Worm (Caenorhabditis elegans) whole organism, young adult: ENCODE data around the gene C01G5.7.

ENCODE experiments used
- B0019.2 ChIP-seq: fragments of 200-800 bp; sonication (Bioruptor generic); conservative IDR thresholded peaks from 2 replicates; pipeline ENCODE4 v1.3.6; 2022; ENCODE audit warnings: missing genetic modification reagents, missing genetic modification characterization, missing compliant biosample characterization
- B0336.3 ChIP-seq: fragments of 200-800 bp; sonication (Bioruptor generic); IDR thresholded peaks from 2 replicates; pipeline ENCODE4 v1.3.6; 2022; ENCODE audit warnings: missing genetic modification characterization, missing compliant biosample characterization
- D2030.7 ChIP-seq: fragments of 200-800 bp; sonication (Bioruptor generic); IDR thresholded peaks from 2 replicates; pipeline ENCODE4 v1.3.6; 2022; ENCODE audit warnings: missing genetic modification reagents, missing genetic modification characterization, missing compliant biosample characterization
- F33H1.4 ChIP-seq: fragments of 200-800 bp; sonication (Bioruptor generic); IDR thresholded peaks from 2 replicates; pipeline ENCODE4 v1.3.6; 2022; ENCODE audit warnings: missing genetic modification reagents, missing genetic modification characterization, missing compliant biosample characterization
- F49E8.2 ChIP-seq: sonication (generic microtip); optimal IDR thresholded peaks from 3 replicates; lab custom pipeline; 2017; ENCODE audit warnings: missing genetic modification characterization, mild to moderate bottlenecking, missing compliant biosample characterization, antibody characterized with exemption, moderate library complexity; ENCODE audit not compliant: insufficient read depth
- F52B5.7 ChIP-seq: sonication (generic microtip); optimal IDR thresholded peaks from 2 replicates; lab custom pipeline; 2016; ENCODE audit warnings: mild to moderate bottlenecking, missing genetic modification characterization, missing compliant biosample characterization
- F55B11.4 ChIP-seq: sonication (generic microtip); optimal IDR thresholded peaks from 2 replicates; lab custom pipeline; 2016; ENCODE audit warnings: missing compliant biosample characterization, missing genetic modification characterization, borderline replicate concordance; ENCODE audit not compliant: insufficient read depth
- Y53F4B.3 ChIP-seq: fragments of 200-800 bp; sonication (Bioruptor generic); IDR thresholded peaks from 2 replicates; pipeline ENCODE4 v1.3.6; 2022; ENCODE audit warnings: missing genetic modification reagents, missing genetic modification characterization, missing compliant biosample characterization
- Y67H2A.10 ChIP-seq: fragments of 200-800 bp; sonication (Bioruptor generic); conservative IDR thresholded peaks from 2 replicates; pipeline ENCODE4 v1.3.6; 2022; ENCODE audit warnings: missing genetic modification reagents, missing genetic modification characterization, missing compliant biosample characterization
- ama-1 ChIP-seq, 3 experiments: fragments of 150-350 bp in 1 of 3; sonication (generic microtip) in 2 of 3; optimal IDR thresholded peaks; 2 replicates each; lab custom pipeline; 2014 to 2018; ENCODE audit warnings: missing biosample characterization in 2 of 3, missing genetic modification characterization in 2 of 3, missing genetic modification reagents in 2 of 3
- aptf-2 ChIP-seq: fragments of 200-800 bp; sonication (Bioruptor generic); conservative IDR thresholded peaks from 2 replicates; pipeline ENCODE4 v1.3.6; 2022; ENCODE audit warnings: missing genetic modification reagents, missing genetic modification characterization, missing compliant biosample characterization
- attf-3 ChIP-seq: fragments of 200-800 bp; sonication (Bioruptor generic); conservative IDR thresholded peaks from 2 replicates; pipeline ENCODE4 v1.3.6; 2022; ENCODE audit warnings: missing genetic modification reagents, missing genetic modification characterization, missing compliant biosample characterization
- attf-6 ChIP-seq: fragments of 200-800 bp; sonication (Bioruptor generic); IDR thresholded peaks from 2 replicates; pipeline ENCODE4 v1.3.6; 2022; ENCODE audit warnings: missing genetic modification reagents, missing genetic modification characterization, missing compliant biosample characterization
- cebp-1 ChIP-seq, 2 experiments: fragments of 200-800 bp in 1 of 2; sonication (Bioruptor generic) in 1 of 2; sonication (generic microtip) in 1 of 2; IDR thresholded peaks in 1 of 2; optimal IDR thresholded peaks in 1 of 2; 2 replicates each; pipeline versions ENCODE4 v1.3.6 to Lab custom; 2017 to 2022; ENCODE audit warnings: missing compliant biosample characterization in 2 of 2, missing genetic modification characterization in 2 of 2, mild to moderate bottlenecking in 1 of 2, missing genetic modification reagents in 1 of 2, moderate library complexity in 1 of 2
- cebp-2 ChIP-seq: fragments of 200-800 bp; sonication (Bioruptor generic); IDR thresholded peaks from 2 replicates; pipeline ENCODE4 v1.3.6; 2022; ENCODE audit warnings: missing genetic modification characterization, missing compliant biosample characterization
- ceh-100 ChIP-seq: fragments of 200-800 bp; sonication (Bioruptor generic); IDR thresholded peaks from 2 replicates; pipeline ENCODE4 v1.3.6; 2022; ENCODE audit warnings: missing genetic modification reagents, missing genetic modification characterization, missing compliant biosample characterization
- ceh-58 ChIP-seq: fragments of 200-800 bp; sonication (Bioruptor generic); IDR thresholded peaks from 2 replicates; pipeline ENCODE4 v1.3.6; 2022; ENCODE audit warnings: missing genetic modification characterization, missing compliant biosample characterization
- die-1 ChIP-seq: sonication (generic microtip); optimal IDR thresholded peaks from 2 replicates; lab custom pipeline; 2016; ENCODE audit warnings: missing genotype, mild to moderate bottlenecking, missing genetic modification characterization, missing compliant biosample characterization
- dpff-1 ChIP-seq: sonication (generic microtip); optimal IDR thresholded peaks from 2 replicates; lab custom pipeline; 2017; ENCODE audit warnings: mild to moderate bottlenecking, missing genetic modification characterization, missing compliant biosample characterization
- efl-1 ChIP-seq: fragments of 150-350 bp; optimal IDR thresholded peaks from 2 replicates; lab custom pipeline; 2014; ENCODE audit warnings: missing biosample characterization, missing genetic modification reagents, missing genetic modification characterization
- egl-44 ChIP-seq: fragments of 200-800 bp; sonication (Bioruptor generic); IDR thresholded peaks from 2 replicates; pipeline ENCODE4 v1.3.6; 2022; ENCODE audit warnings: missing genetic modification reagents, missing genetic modification characterization, missing compliant biosample characterization
- ekl-4 ChIP-seq: fragments of 200-800 bp; sonication (Bioruptor generic); IDR thresholded peaks from 2 replicates; pipeline ENCODE4 v1.3.6; 2022; ENCODE audit warnings: missing genetic modification reagents, missing genetic modification characterization, missing compliant biosample characterization
- him-1 ChIP-seq: sonication (generic microtip); optimal IDR thresholded peaks from 2 replicates; lab custom pipeline; 2016; ENCODE audit warnings: missing genotype, missing genetic modification reagents, missing genetic modification characterization, missing compliant biosample characterization
- hlh-26 ChIP-seq: fragments of 200-800 bp; sonication (Bioruptor generic); conservative IDR thresholded peaks from 2 replicates; pipeline ENCODE4 v1.3.6; 2022; ENCODE audit warnings: missing genetic modification reagents, missing genetic modification characterization, missing compliant biosample characterization
- hmg-1.2 ChIP-seq: fragments of 200-800 bp; sonication (Bioruptor generic); IDR thresholded peaks from 2 replicates; pipeline ENCODE4 v1.3.6; 2022; ENCODE audit warnings: missing genetic modification reagents, missing genetic modification characterization, missing compliant biosample characterization
- hmg-20 ChIP-seq: fragments of 200-800 bp; sonication (Bioruptor generic); IDR thresholded peaks from 2 replicates; pipeline ENCODE4 v1.3.6; 2022; ENCODE audit warnings: missing genetic modification reagents, missing genetic modification characterization, missing compliant biosample characterization
- hrde-1 ChIP-seq: sonication (generic microtip); optimal IDR thresholded peaks from 2 replicates; lab custom pipeline; 2016; ENCODE audit warnings: missing genetic modification characterization, mild to moderate bottlenecking, missing compliant biosample characterization, moderate library complexity, missing genotype, missing genetic modification reagents, borderline replicate concordance
- hsf-1 ChIP-seq: fragments of 200-800 bp; sonication (Bioruptor generic); IDR thresholded peaks from 2 replicates; pipeline ENCODE4 v1.3.6; 2022; ENCODE audit warnings: missing genetic modification reagents, missing genetic modification characterization, missing compliant biosample characterization
- let-526 ChIP-seq: fragments of 200-800 bp; sonication (Bioruptor generic); IDR thresholded peaks from 2 replicates; pipeline ENCODE4 v1.3.6; 2022; ENCODE audit warnings: missing genetic modification reagents, missing genetic modification characterization, missing compliant biosample characterization
- lsl-1 ChIP-seq: fragments of 200-800 bp; sonication (Bioruptor generic); optimal IDR thresholded peaks from 2 replicates; lab custom pipeline; 2018; ENCODE audit warnings: mild to moderate bottlenecking, missing genetic modification characterization, moderate library complexity, missing compliant biosample characterization
- madf-3 ChIP-seq: fragments of 200-800 bp; sonication (Bioruptor generic); IDR thresholded peaks from 2 replicates; pipeline ENCODE4 v1.3.6; 2022; ENCODE audit warnings: missing genetic modification reagents, missing genetic modification characterization, missing compliant biosample characterization
- madf-6 ChIP-seq: fragments of 200-800 bp; sonication (Bioruptor generic); IDR thresholded peaks from 2 replicates; pipeline ENCODE4 v1.3.6; 2022; ENCODE audit warnings: missing genetic modification reagents, missing genetic modification characterization, missing compliant biosample characterization
- nfya-2 ChIP-seq: fragments of 200-800 bp; sonication (Bioruptor generic); IDR thresholded peaks from 2 replicates; pipeline ENCODE4 v1.3.6; 2022; ENCODE audit warnings: missing genetic modification reagents, missing genetic modification characterization, missing compliant biosample characterization
- nhr-80 ChIP-seq: sonication (generic microtip); optimal IDR thresholded peaks from 2 replicates; lab custom pipeline; 2016; ENCODE audit warnings: missing genetic modification characterization, missing compliant biosample characterization
- pbrm-1 ChIP-seq: fragments of 200-800 bp; sonication (Bioruptor generic); IDR thresholded peaks from 2 replicates; pipeline ENCODE4 v1.3.6; 2022; ENCODE audit warnings: missing genetic modification reagents, missing genetic modification characterization, missing compliant biosample characterization
- pha-4 ChIP-seq: fragments of 150-350 bp; sonication (generic microtip); optimal IDR thresholded peaks from 2 replicates; lab custom pipeline; 2014; ENCODE audit warnings: missing biosample characterization, missing genetic modification reagents, missing genetic modification characterization
- rcor-1 ChIP-seq: fragments of 200-800 bp; sonication (Bioruptor generic); IDR thresholded peaks from 2 replicates; pipeline ENCODE4 v1.3.6; 2022; ENCODE audit warnings: missing genetic modification reagents, missing genetic modification characterization, missing compliant biosample characterization
- rec-8 ChIP-seq, 2 experiments: sonication (generic microtip); optimal IDR thresholded peaks; 2 replicates each; lab custom pipeline; 2016; ENCODE audit warnings: mild to moderate bottlenecking in 2 of 2, missing genetic modification characterization in 2 of 2, missing genetic modification reagents in 2 of 2, missing genotype in 2 of 2, missing biosample characterization in 1 of 2, missing compliant biosample characterization in 1 of 2, moderate library complexity in 1 of 2
- snpc-1.1 ChIP-seq: sonication (generic microtip); optimal IDR thresholded peaks from 2 replicates; lab custom pipeline; 2017; ENCODE audit warnings: missing genetic modification characterization, mild to moderate bottlenecking, missing compliant biosample characterization, antibody characterized with exemption, moderate library complexity, missing genotype, missing genetic modification reagents; ENCODE audit not compliant: insufficient read depth
- snpc-1.3 ChIP-seq: sonication (generic microtip); optimal IDR thresholded peaks from 2 replicates; lab custom pipeline; 2017; ENCODE audit warnings: missing genetic modification characterization, mild to moderate bottlenecking, missing compliant biosample characterization, antibody characterized with exemption, moderate library complexity, missing genotype, missing genetic modification reagents; ENCODE audit not compliant: insufficient read depth
- snpc-3.4 ChIP-seq: sonication (generic microtip); optimal IDR thresholded peaks from 2 replicates; lab custom pipeline; 2017; ENCODE audit warnings: missing genetic modification characterization, mild to moderate bottlenecking, missing compliant biosample characterization, antibody characterized with exemption, moderate library complexity, missing genotype, missing genetic modification reagents
- tbp1 ChIP-seq: fragments of 200-800 bp; sonication (Bioruptor generic); optimal IDR thresholded peaks from 2 replicates; lab custom pipeline; 2018; ENCODE audit warnings: mild to moderate bottlenecking, missing genetic modification characterization, missing compliant biosample characterization
- unc-130 ChIP-seq: sonication (generic microtip); optimal IDR thresholded peaks from 2 replicates; lab custom pipeline; 2016; ENCODE audit warnings: missing genetic modification reagents, missing genetic modification characterization, missing compliant biosample characterization
- xnd-1 ChIP-seq: sonication (generic microtip); optimal IDR thresholded peaks from 2 replicates; lab custom pipeline; 2016; ENCODE audit warnings: missing genotype, missing genetic modification reagents, missing genetic modification characterization, missing compliant biosample characterization
- zim-3 ChIP-seq: sonication (generic microtip); optimal IDR thresholded peaks from 2 replicates; lab custom pipeline; 2017; ENCODE audit warnings: mild to moderate bottlenecking, missing genetic modification characterization, moderate library complexity, missing compliant biosample characterization

The C01G5.7 gene

ce11 chrIV:6526522-6526921, 8.6 kb downstream of the C01G5.7 start (continued):
- TF ChIP-seq Y53F4B.3 (GFP tag; lab: Robert Waterston, UW), result no peak
- peak; percentile 85; the same call in 1 of the 2 replicates for TF ChIP-seq ceh-58 (GFP tag; lab: Robert Waterston, UW)
- no peak for TF ChIP-seq B0019.2
- TF ChIP-seq F49E8.2 (tag; lab: Kevin White, UChicago), result peak; percentile 78
- 0 out of 2 replicates have a peak, but pooled peaks have one; percentile 23 for TF ChIP-seq egl-44 (GFP tag; lab: Robert Waterston, UW)
- 0 out of 2 replicates have a peak, but pooled peaks have one; percentile 72 for TF ChIP-seq cebp-2 (GFP tag; lab: Robert Waterston, UW)
- peak; percentile 46 for TF ChIP-seq tbp1
- peak; percentile 80 for TF ChIP-seq hrde-1
- peak; percentile 19 for TF ChIP-seq zim-3 (tag; lab: Kevin White, UChicago)
- peak; percentile 47; the same call in 1 of the 2 replicates for TF ChIP-seq D2030.7
- TF ChIP-seq hmg-20 (GFP tag; lab: Robert Waterston, UW), result 0 out of 2 replicates have a peak, but pooled peaks have one; percentile 41
- TF ChIP-seq lsl-1 (GFP tag; lab: Kevin White, UChicago), result peak; percentile 8
- TF ChIP-seq cebp-1 (GFP tag; IDR thresholded peaks at IDR 0.05; lab: Robert Waterston, UW), result no peak
- TF ChIP-seq cebp-1 (tag; optimal IDR thresholded peaks at IDR 0.05; lab: Kevin White, UChicago), result peak; percentile 35
- TF ChIP-seq unc-130, result peak; percentile 59
- peak; percentile 22 for TF ChIP-seq snpc-1.3
- TF ChIP-seq him-1 (tag; lab: Kevin White, UChicago), result peak; percentile 12
- TF ChIP-seq F52B5.7 (tag; lab: Kevin White, UChicago), result peak; percentile 41
- no peak for TF ChIP-seq nhr-80 (tag; lab: Kevin White, UChicago)
- TF ChIP-seq rcor-1 (GFP tag; lab: Robert Waterston, UW), result peak; percentile 57; the same call in 1 of the 2 replicates
- peak; percentile 19 for TF ChIP-seq snpc-3.4 (tag; lab: Kevin White, UChicago)
- peak; percentile 66; the same call in 1 of the 2 replicates for TF ChIP-seq madf-3 (GFP tag; lab: Robert Waterston, UW)
- TF ChIP-seq ekl-4 (GFP tag; lab: Robert Waterston, UW), result peak; percentile 88
- TF ChIP-seq madf-6 (GFP tag; lab: Robert Waterston, UW), result peak; percentile 74
- TF ChIP-seq pha-4 (tag; lab: Kevin White, UChicago), result no peak
- TF ChIP-seq F33H1.4 (GFP tag; lab: Robert Waterston, UW), result peak; percentile 33
- TF ChIP-seq hmg-1.2 (GFP tag; lab: Robert Waterston, UW), result peak; percentile 34; the same call in 1 of the 2 replicates
- TF ChIP-seq attf-3, result no peak
- TF ChIP-seq hlh-26 (GFP tag; lab: Robert Waterston, UW), result no peak
- 0 out of 2 replicates have a peak, but pooled peaks have one; percentile 52 for TF ChIP-seq pbrm-1 (GFP tag; lab: Robert Waterston, UW)
- TF ChIP-seq nfya-2 (GFP tag; lab: Robert Waterston, UW), result 0 out of 2 replicates have a peak, but pooled peaks have one; percentile 53
- peak; percentile 68 for TF ChIP-seq hsf-1
- TF ChIP-seq dpff-1 (tag; lab: Kevin White, UChicago), result no peak
- TF ChIP-seq aptf-2 (GFP tag; lab: Robert Waterston, UW), result no peak
- TF ChIP-seq die-1 (tag; lab: Kevin White, UChicago), result peak; percentile 4
- no peak for TF ChIP-seq F55B11.4
- TF ChIP-seq ceh-100, result peak; percentile 59
- peak; percentile 34 for TF ChIP-seq xnd-1
- peak; percentile 81 for TF ChIP-seq attf-6 (GFP tag; lab: Robert Waterston, UW)
- TF ChIP-seq ama-1 (optimal IDR thresholded peaks at IDR 0.05; lab: Kevin White, UChicago), result no peak
- TF ChIP-seq ama-1 (GFP tag; optimal IDR thresholded peaks at IDR 0.05; lab: Kevin White, UChicago), result peak in 1 of 2 experiments; percentile 35
- TF ChIP-seq efl-1 (GFP tag; lab: Kevin White, UChicago), result no peak
- TF ChIP-seq rec-8 (tag; optimal IDR thresholded peaks at IDR 0.05; lab: Kevin White, UChicago), result peak in 1 of 2 experiments; percentile 44
- no peak for TF ChIP-seq let-526
- peak; percentile 3 for TF ChIP-seq snpc-1.1 (tag; lab: Kevin White, UChicago)
- peak; percentile 63; the same call in 1 of the 2 replicates for TF ChIP-seq B0336.3 (GFP tag; lab: Robert Waterston, UW)
- TF ChIP-seq Y67H2A.10, result no peak
